Fruit fly (Drosophila melanogaster): ENCODE measurements around the gene eEF1gamma.

eEF1gamma gene

dm6 chr3R:29199807-29200693 lies 19.9 kb upstream of the eEF1gamma start, which contains the start of gene CG11899 (continued):
- 0 out of 2 replicates have a peak, but pooled peaks have one; percentile 32 for TF ChIP-seq slbo (GFP tag; IDR thresholded peaks at IDR 0.05)
- peak; percentile 79 for TF ChIP-seq Med (GFP tag)
- TF ChIP-seq bab2 (GFP tag; optimal IDR thresholded peaks at IDR 0.05), result peak; percentile 7
- peak; percentile 35; the same call in 1 of the 2 replicates for TF ChIP-seq Rfx (GFP tag; IDR thresholded peaks at IDR 0.05)
- TF ChIP-seq pum (GFP tag; optimal IDR thresholded peaks at IDR 0.05), result no peak
- peak; percentile 23; the same call in 1 of the 2 replicates for TF ChIP-seq lmd (GFP tag; IDR thresholded peaks at IDR 0.05)
- peak; percentile 60 for TF ChIP-seq CG32532 (GFP tag; IDR thresholded peaks at IDR 0.05)
- peak; percentile 89 for TF ChIP-seq nom (GFP tag; optimal IDR thresholded peaks at IDR 0.05)
- TF ChIP-seq CG10147 (GFP tag; optimal IDR thresholded peaks at IDR 0.05), result no peak
- TF ChIP-seq tio (GFP tag; optimal IDR thresholded peaks at IDR 0.05), result no peak
- TF ChIP-seq CG4404 (GFP tag; IDR thresholded peaks at IDR 0.05), result peak; percentile 21; the same call in 1 of the 2 replicates
- TF ChIP-seq ara (GFP tag; IDR thresholded peaks at IDR 0.05), result peak; percentile 40; the same call in 1 of the 2 replicates
- peak in 1 of 2 experiments; percentile 47 for TF ChIP-seq bsh (GFP tag; optimal IDR thresholded peaks at IDR 0.05)
- TF ChIP-seq CG4360 (GFP tag; IDR thresholded peaks at IDR 0.05), result 0 out of 2 replicates have a peak, but pooled peaks have one; percentile 34
- TF ChIP-seq wor (GFP tag; IDR thresholded peaks at IDR 0.05), result no peak
- peak; percentile 9 for TF ChIP-seq tin (GFP tag; optimal IDR thresholded peaks at IDR 0.05)
- no peak for TF ChIP-seq CG15269 (tag; optimal IDR thresholded peaks at IDR 0.05)
- 0 out of 2 replicates have a peak, but pooled peaks have one; percentile 23 for TF ChIP-seq NFAT (GFP tag; IDR thresholded peaks at IDR 0.05)
- peak; percentile 7 for TF ChIP-seq mam (GFP tag; optimal IDR thresholded peaks at IDR 0.05)
- peak; percentile 12 for TF ChIP-seq CG18599 (GFP tag; optimal IDR thresholded peaks at IDR 0.05)
- no peak for TF ChIP-seq Camta (GFP tag; optimal IDR thresholded peaks at IDR 0.05)
- TF ChIP-seq CG9932 (GFP tag; IDR thresholded peaks at IDR 0.05), result 0 out of 2 replicates have a peak, but pooled peaks have one; percentile 32
- peak in 1 of 2 experiments; percentile 37 for TF ChIP-seq Hr78 (GFP tag; optimal IDR thresholded peaks at IDR 0.05)
- TF ChIP-seq CG4424 (GFP tag; optimal IDR thresholded peaks at IDR 0.05), result no peak
- TF ChIP-seq YL-1 (GFP tag; optimal IDR thresholded peaks at IDR 0.05), result no peak
- TF ChIP-seq repo (GFP tag; optimal IDR thresholded peaks at IDR 0.05), result no peak
- peak; percentile 77 for TF ChIP-seq corto (GFP tag; optimal IDR thresholded peaks at IDR 0.05)
- TF ChIP-seq sens (GFP tag), result peak; percentile 63
- 0 out of 2 replicates have a peak, but pooled peaks have one; percentile 42 for TF ChIP-seq Bgb (GFP tag; IDR thresholded peaks at IDR 0.05; ENCODE audit: partially characterized antibody)
- TF ChIP-seq pfk (GFP tag; optimal IDR thresholded peaks at IDR 0.05), result no peak

dm6 chr3R:29202418-29202817 lies 17.6 kb upstream of the eEF1gamma start, which contains the start of gene Mesh1:
Gene Mesh1, minus strand, starts transcription at chr3R:29202525.
- TF ChIP-seq BEAF-32 (GFP tag; optimal IDR thresholded peaks at IDR 0.05) (peak; percentile 34), CG13287 (GFP tag; IDR thresholded peaks at IDR 0.05; ENCODE audit: partially characterized antibody) (peak; percentile 40; the same call in 1 of the 2 replicates), CG17186 (GFP tag; optimal IDR thresholded peaks at IDR 0.05) (peak; percentile 82), CG34224 (GFP tag; IDR thresholded peaks at IDR 0.05; ENCODE audit: partially characterized antibody) (0 out of 3 replicates have a peak, but pooled peaks have one; percentile 24), cato (GFP tag; optimal IDR thresholded peaks at IDR 0.05; ENCODE audit: borderline replicate concordance) (no peak), CG2116 (GFP tag; optimal IDR thresholded peaks at IDR 0.05) (peak; percentile 16), CG7271 (tag; optimal IDR thresholded peaks at IDR 0.05) (no peak), pzg (GFP tag; optimal IDR thresholded peaks at IDR 0.05) (peak; percentile 38), Dp (GFP tag; optimal IDR thresholded peaks at IDR 0.05) (peak; percentile 88), CG4404 (GFP tag; IDR thresholded peaks at IDR 0.05) (no peak), E2f2 (GFP tag; IDR thresholded peaks at IDR 0.05) (peak; percentile 94), CG14860 (GFP tag; IDR thresholded peaks at IDR 0.05; ENCODE audit: partially characterized antibody) (no peak), Dref (GFP tag; IDR thresholded peaks at IDR 0.05) (peak; percentile 69), Hey (tag; optimal IDR thresholded peaks at IDR 0.05) (no peak), CG13894 (tag; optimal IDR thresholded peaks at IDR 0.05) (no peak), CG15514 (GFP tag; optimal IDR thresholded peaks at IDR 0.05) (peak; percentile 9), gce (GFP tag; IDR thresholded peaks at IDR 0.05) (no peak), Sry-δ (GFP tag; optimal IDR thresholded peaks at IDR 0.05) (peak; percentile 6), crp (GFP tag; optimal IDR thresholded peaks at IDR 0.05) (peak in 1 of 2 experiments; percentile 86)

Data from whole organism, embryonic.